Worm (Caenorhabditis elegans) whole organism, L4/young adult: Measurements from ENCODE around the gene Y97E10AR.3.

ENCODE experiments used
- W03F9.2 ChIP-seq: fragments of 150-350 bp; optimal IDR thresholded peaks from 2 replicates; lab custom pipeline; 2014; ENCODE audit warnings: missing biosample characterization, missing genetic modification characterization
- him-1 ChIP-seq: sonication (generic microtip); optimal IDR thresholded peaks from 2 replicates; lab custom pipeline; 2016; ENCODE audit warnings: missing genotype, missing genetic modification reagents, missing genetic modification characterization, missing compliant biosample characterization

DNA sequence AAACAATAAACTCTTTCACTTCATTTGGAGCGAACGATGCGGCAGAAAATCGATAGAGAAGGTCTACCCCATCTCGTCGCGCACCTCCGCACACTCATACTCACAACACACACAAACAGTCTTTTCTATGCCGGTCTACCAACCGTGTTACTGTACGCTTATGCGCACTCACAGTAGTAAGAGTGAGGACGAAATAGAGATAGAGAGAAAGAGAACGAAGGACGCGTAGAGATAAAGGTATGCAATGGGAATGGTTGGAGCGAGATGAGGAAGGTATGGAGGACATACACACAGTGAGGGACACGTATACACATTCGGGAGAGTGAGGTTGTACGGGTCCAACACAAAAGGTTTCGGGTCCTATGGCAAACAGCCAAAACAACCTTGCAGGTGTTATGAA lies 28.5 kb downstream of the Y97E10AR.3 start:
- TF ChIP-seq him-1 (tag; lab: Kevin White, UChicago) = no peak
- TF ChIP-seq W03F9.2 (tag; lab: Kevin White, UChicago) = no peak
